Worm (Caenorhabditis elegans) whole organism, L1 larva: ENCODE measurements around the gene M28.4.

ENCODE experiments used
- C04F5.9 ChIP-seq: sonication (generic microtip); optimal IDR thresholded peaks from 2 replicates; lab custom pipeline; 2016; ENCODE audit warnings: missing genetic modification characterization, missing compliant biosample characterization
- C16A3.4 ChIP-seq: fragments of 150-350 bp; optimal IDR thresholded peaks from 2 replicates; lab custom pipeline; 2014; ENCODE audit warnings: missing biosample characterization, missing genetic modification characterization
- F16B12.6 ChIP-seq: fragments of 150-350 bp; optimal IDR thresholded peaks from 2 replicates; lab custom pipeline; 2014; ENCODE audit warnings: missing biosample characterization, missing genetic modification characterization
- aha-1 ChIP-seq: fragments of 150-350 bp; optimal IDR thresholded peaks from 2 replicates; lab custom pipeline; 2014; ENCODE audit warnings: missing biosample characterization, missing genetic modification characterization
- alr-1 ChIP-seq: fragments of 200-800 bp; sonication (Bioruptor generic); optimal IDR thresholded peaks from 2 replicates; lab custom pipeline; 2018; ENCODE audit warnings: borderline replicate concordance, mild to moderate bottlenecking, missing genetic modification characterization, missing compliant biosample characterization
- ama-1 ChIP-seq: fragments of 150-350 bp; optimal IDR thresholded peaks from 2 replicates; lab custom pipeline; 2014
- blmp-1 ChIP-seq: fragments of 150-350 bp; optimal IDR thresholded peaks from 2 replicates; lab custom pipeline; 2014; ENCODE audit warnings: missing biosample characterization, missing genetic modification characterization
- ceh-8 ChIP-seq: fragments of 200-800 bp; sonication (Bioruptor generic); optimal IDR thresholded peaks from 2 replicates; lab custom pipeline; 2018; ENCODE audit warnings: mild to moderate bottlenecking, missing genetic modification characterization, moderate library complexity, missing compliant biosample characterization
- ceh-82 ChIP-seq, 3 experiments: fragments of 150-350 bp in 1 of 3; sonication (generic microtip) in 2 of 3; optimal IDR thresholded peaks; 2 replicates each; lab custom pipeline; 2014 to 2017; ENCODE audit warnings: missing biosample characterization in 3 of 3, missing genetic modification characterization in 3 of 3
- ceh-88 ChIP-seq: fragments of 200-800 bp; sonication (Bioruptor generic); IDR thresholded peaks from 2 replicates; pipeline ENCODE4 v1.3.6; 2022; ENCODE audit warnings: missing genetic modification characterization, missing compliant biosample characterization
- ceh-90 ChIP-seq: sonication (generic microtip); optimal IDR thresholded peaks from 2 replicates; lab custom pipeline; 2016; ENCODE audit warnings: missing genetic modification characterization, missing compliant biosample characterization
- dpl-1 ChIP-seq, 3 experiments: fragments of 150-350 bp in 2 of 3; sonication (generic microtip) in 1 of 3; optimal IDR thresholded peaks; 2 replicates each; lab custom pipeline; 2014 to 2017; ENCODE audit warnings: missing biosample characterization in 3 of 3, missing genetic modification characterization in 3 of 3, missing genetic modification reagents in 3 of 3
- dsc-1 ChIP-seq: sonication (generic microtip); optimal IDR thresholded peaks from 2 replicates; lab custom pipeline; 2016; ENCODE audit warnings: mild to moderate bottlenecking, missing genetic modification characterization, missing compliant biosample characterization
- efl-1 ChIP-seq, 4 experiments: fragments of 150-350 bp; optimal IDR thresholded peaks in 3 of 4; peaks in 1 of 4; 1 replicate in 1 of 4; 2 replicates in 3 of 4; lab custom pipeline; 2014; ENCODE audit warnings: missing biosample characterization in 2 of 4, missing genetic modification characterization in 2 of 4, missing genetic modification reagents in 2 of 4
- fkh-4 ChIP-seq: sonication (generic microtip); optimal IDR thresholded peaks from 2 replicates; lab custom pipeline; 2016; ENCODE audit warnings: missing compliant biosample characterization, missing genetic modification characterization, borderline replicate concordance
- fkh-8 ChIP-seq: sonication (generic microtip); optimal IDR thresholded peaks from 2 replicates; lab custom pipeline; 2016; ENCODE audit warnings: mild to moderate bottlenecking, missing genetic modification characterization, missing compliant biosample characterization
- irx-1 ChIP-seq: sonication (generic microtip); optimal IDR thresholded peaks from 2 replicates; lab custom pipeline; 2016; ENCODE audit warnings: missing genetic modification characterization, missing compliant biosample characterization
- isw-1 ChIP-seq: fragments of 200-800 bp; sonication (Bioruptor generic); IDR thresholded peaks from 2 replicates; pipeline ENCODE4 v1.3.6; 2022; ENCODE audit warnings: missing genetic modification characterization, missing compliant biosample characterization
- lin-15B ChIP-seq: fragments of 150-350 bp; sonication (generic microtip); optimal IDR thresholded peaks from 3 replicates; lab custom pipeline; 2014; ENCODE audit warnings: missing biosample characterization, missing genetic modification characterization
- lin-35 ChIP-seq, 2 experiments: fragments of 150-350 bp; optimal IDR thresholded peaks; 2 replicates each; lab custom pipeline; 2014; ENCODE audit warnings: missing biosample characterization in 2 of 2, missing genetic modification characterization in 2 of 2, missing genetic modification reagents in 2 of 2
- lsy-2 ChIP-seq, 2 experiments: fragments of 150-350 bp; optimal IDR thresholded peaks; 2 replicates each; lab custom pipeline; 2014; ENCODE audit warnings: missing biosample characterization in 2 of 2, missing genetic modification characterization in 2 of 2
- mab-9 ChIP-seq: fragments of 200-800 bp; sonication (Bioruptor generic); IDR thresholded peaks from 2 replicates; pipeline ENCODE4 v1.3.6; 2022; ENCODE audit warnings: missing genetic modification reagents, missing genetic modification characterization, missing compliant biosample characterization
- mdl-1 ChIP-seq, 2 experiments: fragments of 150-350 bp; optimal IDR thresholded peaks; 2 replicates each; lab custom pipeline; 2014 to 2017; ENCODE audit warnings: missing biosample characterization in 2 of 2, missing genetic modification characterization in 2 of 2, inconsistent platforms in 1 of 2
- mep-1 ChIP-seq: fragments of 150-350 bp; optimal IDR thresholded peaks from 2 replicates; lab custom pipeline; 2014; ENCODE audit warnings: missing biosample characterization, missing genetic modification characterization
- nhr-12 ChIP-seq: sonication (generic microtip); optimal IDR thresholded peaks from 2 replicates; lab custom pipeline; 2017; ENCODE audit warnings: missing biosample characterization, missing genetic modification characterization
- nhr-237 ChIP-seq: fragments of 150-350 bp; optimal IDR thresholded peaks from 2 replicates; lab custom pipeline; 2014; ENCODE audit warnings: missing biosample characterization, missing genetic modification characterization
- nhr-28 ChIP-seq: fragments of 150-350 bp; optimal IDR thresholded peaks from 2 replicates; lab custom pipeline; 2014; ENCODE audit warnings: missing biosample characterization, missing genetic modification characterization
- nhr-47 ChIP-seq: sonication (generic microtip); optimal IDR thresholded peaks from 2 replicates; lab custom pipeline; 2016; ENCODE audit warnings: mild to moderate bottlenecking, missing genetic modification characterization, moderate library complexity, missing compliant biosample characterization
- nhr-71 ChIP-seq: sonication (generic microtip); optimal IDR thresholded peaks from 2 replicates; lab custom pipeline; 2016; ENCODE audit warnings: mild to moderate bottlenecking, missing genetic modification characterization, moderate library complexity, missing compliant biosample characterization
- nhr-76 ChIP-seq: sonication (generic microtip); optimal IDR thresholded peaks from 2 replicates; lab custom pipeline; 2017; ENCODE audit warnings: missing biosample characterization, missing genetic modification characterization
- nhr-85 ChIP-seq: sonication (generic microtip); peaks from one replicate; lab custom pipeline; 2016; ENCODE audit warnings: missing genetic modification characterization, inconsistent platforms, missing compliant biosample characterization
- pag-3 ChIP-seq: sonication (generic microtip); optimal IDR thresholded peaks from 2 replicates; lab custom pipeline; 2017; ENCODE audit warnings: missing genetic modification characterization, mild to moderate bottlenecking, missing compliant biosample characterization, antibody characterized with exemption, borderline replicate concordance; ENCODE audit not compliant: insufficient read depth
- rnt-1 ChIP-seq: sonication (generic microtip); optimal IDR thresholded peaks from 2 replicates; lab custom pipeline; 2016; ENCODE audit warnings: mild to moderate bottlenecking, missing genetic modification characterization, moderate library complexity, missing compliant biosample characterization
- skn-1 ChIP-seq: fragments of 150-350 bp; optimal IDR thresholded peaks from 2 replicates; lab custom pipeline; 2014; ENCODE audit warnings: missing biosample characterization, missing genetic modification characterization
- sox-4 ChIP-seq: sonication (generic microtip); optimal IDR thresholded peaks from 2 replicates; lab custom pipeline; 2016; ENCODE audit warnings: missing genetic modification characterization, missing compliant biosample characterization
- sup-37 ChIP-seq: fragments of 200-800 bp; sonication (Bioruptor generic); optimal IDR thresholded peaks from 2 replicates; lab custom pipeline; 2018; ENCODE audit warnings: mild to moderate bottlenecking, missing genetic modification characterization, missing compliant biosample characterization
- swsn-7 ChIP-seq: sonication (generic microtip); optimal IDR thresholded peaks from 2 replicates; lab custom pipeline; 2016; ENCODE audit warnings: missing genetic modification characterization, missing compliant biosample characterization
- tlp-1 ChIP-seq: fragments of 150-350 bp; optimal IDR thresholded peaks from 2 replicates; lab custom pipeline; 2014; ENCODE audit warnings: missing biosample characterization, missing genetic modification characterization
- vab-15 ChIP-seq: sonication (generic microtip); optimal IDR thresholded peaks from 2 replicates; lab custom pipeline; 2017; ENCODE audit warnings: missing genotype, mild to moderate bottlenecking, missing genetic modification characterization, missing compliant biosample characterization
- zag-1 ChIP-seq: fragments of 150-350 bp; optimal IDR thresholded peaks from 2 replicates; lab custom pipeline; 2014; ENCODE audit warnings: missing biosample characterization, missing genetic modification characterization
- zip-4 ChIP-seq: fragments of 200-800 bp; sonication (Bioruptor generic); optimal IDR thresholded peaks from 2 replicates; lab custom pipeline; 2018; ENCODE audit warnings: mild to moderate bottlenecking, missing genetic modification characterization, moderate library complexity, missing compliant biosample characterization

Gene M28.4

DNA sequence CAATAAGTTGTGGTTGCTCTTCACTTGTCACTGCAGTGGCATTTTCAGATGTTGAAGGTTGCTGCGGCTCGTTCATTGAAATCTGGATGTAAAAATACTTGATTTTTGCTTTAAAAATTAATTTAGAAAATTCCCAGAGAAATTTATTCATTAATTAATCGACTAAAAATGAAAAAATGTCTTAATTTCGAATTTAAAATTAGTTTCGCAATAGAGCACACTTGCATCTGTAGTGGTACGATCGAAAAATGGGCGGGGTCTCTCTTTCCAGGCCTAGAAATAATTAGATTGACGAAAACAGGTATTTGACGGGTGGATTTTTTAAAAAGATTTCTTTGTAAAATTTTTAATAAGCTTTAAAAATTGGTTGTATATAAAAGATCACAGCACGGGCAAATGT, 19.2 kb downstream of the M28.4 start, which contains the start of gene D2089.8:
Gene D2089.8 (minus strand): TSS at position 84 of the 400 bp plus-strand sequence.
- TF ChIP-seq efl-1 (optimal IDR thresholded peaks at IDR 0.05; lab: Kevin White, UChicago) (peak in 1 of 2 experiments; percentile 21), efl-1 (GFP tag; optimal IDR thresholded peaks at IDR 0.05 in 1 of 2; lab: Kevin White, UChicago) (peak; percentile 19 to 39), ceh-82 (tag; optimal IDR thresholded peaks at IDR 0.05; lab: Kevin White, UChicago) (no peak), C16A3.4 (tag; lab: Kevin White, UChicago) (peak; percentile 12), alr-1 (tag; lab: Kevin White, UChicago) (no peak), zip-4 (no peak), lin-35 (GFP tag; optimal IDR thresholded peaks at IDR 0.05; lab: Kevin White, UChicago) (peak in 1 of 2 experiments; percentile 43), nhr-28 (tag; lab: Kevin White, UChicago) (no peak), nhr-237 (tag; lab: Kevin White, UChicago) (no peak), mep-1 (tag; lab: Kevin White, UChicago) (peak; percentile 38), dpl-1 (GFP tag; optimal IDR thresholded peaks at IDR 0.05; lab: Kevin White, UChicago) (peak in 2 of 3 experiments; percentile 9 to 55), lsy-2 (tag; optimal IDR thresholded peaks at IDR 0.05; lab: Kevin White, UChicago) (peak in 1 of 2 experiments; percentile 48), blmp-1 (tag; lab: Kevin White, UChicago) (peak; percentile 17), pag-3 (no peak), nhr-12 (tag; lab: Kevin White, UChicago) (no peak), irx-1 (tag; lab: Kevin White, UChicago) (no peak), ceh-8 (GFP tag; lab: Kevin White, UChicago) (no peak), nhr-85 (no peak), sox-4 (tag; lab: Kevin White, UChicago) (no peak)

DNA sequence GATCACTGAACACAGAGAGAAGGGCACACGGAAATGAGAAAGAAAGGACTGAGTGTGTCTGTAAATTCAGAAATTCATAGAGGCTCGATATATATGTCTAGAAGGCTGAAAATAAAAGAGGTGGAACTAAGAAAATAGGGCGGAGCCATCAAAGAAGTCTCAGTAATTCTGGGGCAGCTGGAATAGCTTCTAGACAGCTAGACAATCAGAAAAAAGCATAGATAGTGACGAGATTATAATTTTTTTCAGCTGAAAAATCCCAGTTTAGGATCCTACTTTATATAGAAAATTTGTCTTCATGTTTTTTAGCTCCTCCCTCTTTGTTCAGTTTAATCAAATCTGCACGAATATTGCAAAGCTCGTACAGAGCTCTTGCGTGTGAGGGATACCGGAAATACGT, 21.5 kb downstream of the M28.4 start, which contains the start of gene D2089.3:
Gene D2089.3 (minus strand): TSS at position 101 of the 400 bp plus-strand sequence.
- TF ChIP-seq nhr-47 (tag; lab: Kevin White, UChicago) (no peak), nhr-85 (no peak), skn-1 (tag; lab: Kevin White, UChicago) (no peak), sox-4 (tag; lab: Kevin White, UChicago) (no peak), C16A3.4 (tag; lab: Kevin White, UChicago) (no peak), aha-1 (tag; lab: Kevin White, UChicago) (no peak), nhr-71 (no peak), lsy-2 (tag; optimal IDR thresholded peaks at IDR 0.05; lab: Kevin White, UChicago) (no peak), ama-1 (no peak), zip-4 (no peak), ceh-88 (GFP tag; lab: Robert Waterston, UW) (no peak), lin-15B (tag; lab: Kevin White, UChicago) (no peak), tlp-1 (tag; lab: Kevin White, UChicago) (no peak)

DNA sequence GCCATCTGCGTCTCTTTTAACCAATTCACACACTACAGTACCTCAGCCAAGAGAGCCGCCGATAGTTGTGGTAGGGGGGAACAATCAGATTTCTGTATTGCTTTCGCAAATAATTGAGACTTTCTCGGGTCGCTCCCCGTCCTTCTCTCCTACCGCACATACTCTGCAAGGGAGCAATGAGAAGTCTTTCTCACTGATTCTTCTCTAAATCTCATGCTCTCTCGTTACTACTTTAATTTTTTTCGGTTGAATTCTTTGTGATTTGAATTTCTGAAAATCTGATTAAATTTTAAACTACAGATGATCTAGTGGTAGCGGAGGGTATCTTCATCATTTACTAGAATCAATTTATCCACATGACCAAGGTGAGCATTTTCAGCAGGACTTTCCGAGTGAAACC, 31.8 kb downstream of the M28.4 start, which contains the start of gene ptb-1:
Gene ptb-1 (plus strand): TSS at position 301 of the 400 bp plus-strand sequence.
- TF ChIP-seq mdl-1 (tag; optimal IDR thresholded peaks at IDR 0.05; lab: Kevin White, UChicago), result no peak
- no peak for TF ChIP-seq fkh-8 (tag; lab: Kevin White, UChicago)

DNA sequence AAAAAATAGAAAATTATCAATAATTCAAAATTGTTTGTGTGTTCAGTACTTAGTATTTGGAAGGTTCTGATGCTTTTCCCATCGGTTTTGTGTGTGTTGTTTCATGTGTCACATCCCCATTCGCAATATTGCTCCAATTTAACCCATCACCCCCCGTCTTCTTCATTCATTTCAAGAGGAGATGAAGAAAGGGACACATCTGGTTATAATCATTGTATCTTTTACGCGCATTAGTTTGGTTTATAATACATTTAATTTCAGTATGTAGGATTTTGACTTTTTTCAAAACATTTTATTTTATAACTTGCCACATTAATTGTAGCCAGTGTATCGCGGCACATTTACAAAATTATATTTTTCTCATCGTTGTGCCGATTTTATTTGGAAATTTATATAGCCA, 36.6 kb downstream of the M28.4 start:
- TF ChIP-seq dsc-1 (peak; percentile 93), fkh-4 (peak; percentile 62), rnt-1 (tag; lab: Kevin White, UChicago) (no peak)

DNA sequence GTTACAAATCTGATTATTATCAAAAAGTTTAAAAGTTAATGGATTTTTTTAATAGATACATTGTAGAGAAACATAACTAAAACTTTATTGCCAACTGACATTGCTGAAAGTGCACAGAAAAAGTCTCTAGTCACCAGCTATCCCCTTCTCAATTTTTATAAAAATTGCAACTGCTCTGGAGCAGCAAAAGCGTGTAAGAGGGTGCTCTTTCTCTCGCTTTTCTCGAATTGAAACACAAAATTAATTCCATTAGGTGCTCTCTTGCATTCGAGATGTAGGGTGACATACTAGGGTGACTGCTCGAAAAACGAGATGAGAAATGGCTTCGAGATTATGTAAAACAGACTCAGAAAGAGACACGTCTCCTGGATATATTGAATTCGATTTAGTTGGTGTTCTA, 37.1 kb downstream of the M28.4 start:
- TF ChIP-seq ceh-90 (tag; lab: Kevin White, UChicago) (no peak), C16A3.4 (tag; lab: Kevin White, UChicago) (no peak), isw-1 (GFP tag; lab: Robert Waterston, UW) (no peak), zag-1 (tag; lab: Kevin White, UChicago) (no peak), mab-9 (no peak), F16B12.6 (no peak), nhr-76 (tag; lab: Kevin White, UChicago) (no peak), sup-37 (GFP tag; lab: Kevin White, UChicago) (no peak), swsn-7 (no peak), dpl-1 (GFP tag; optimal IDR thresholded peaks at IDR 0.05; lab: Kevin White, UChicago) (no peak), nhr-28 (tag; lab: Kevin White, UChicago) (no peak), nhr-47 (tag; lab: Kevin White, UChicago) (no peak), vab-15 (tag; lab: Kevin White, UChicago) (no peak), ceh-8 (GFP tag; lab: Kevin White, UChicago) (no peak), C04F5.9 (tag; lab: Kevin White, UChicago) (no peak)
- TF ChIP-seq, all 84 proteins: peak for 0
